Worm (Caenorhabditis elegans) whole organism, young adult: Measurements from ENCODE around the gene W07E11.1.
A peak's percentile ranks its signal among the peaks of the same experiment; 100 is the strongest.

Source experiments
- C06A6.2 ChIP-seq: fragments of 200-800 bp; sonication (Bioruptor generic); conservative IDR thresholded peaks from 2 replicates; pipeline ENCODE4 v1.3.6; 2022; ENCODE audit warnings: missing genetic modification characterization, missing compliant biosample characterization
- F10E7.11 ChIP-seq: sonication (generic microtip); optimal IDR thresholded peaks from 2 replicates; lab custom pipeline; 2017; ENCODE audit warnings: mild to moderate bottlenecking, missing genetic modification characterization, moderate library complexity, missing compliant biosample characterization
- F22D6.2 ChIP-seq: sonication (generic microtip); optimal IDR thresholded peaks from 2 replicates; lab custom pipeline; 2016; ENCODE audit warnings: mild to moderate bottlenecking, missing genetic modification characterization, missing compliant biosample characterization
- F55B11.4 ChIP-seq: sonication (generic microtip); optimal IDR thresholded peaks from 2 replicates; lab custom pipeline; 2016; ENCODE audit warnings: missing compliant biosample characterization, missing genetic modification characterization, borderline replicate concordance; ENCODE audit not compliant: insufficient read depth
- F57C9.4 ChIP-seq: sonication (generic microtip); optimal IDR thresholded peaks from 2 replicates; lab custom pipeline; 2017; ENCODE audit warnings: mild to moderate bottlenecking, missing genetic modification characterization, missing compliant biosample characterization
- T26A5.8 ChIP-seq: sonication (generic microtip); optimal IDR thresholded peaks from 2 replicates; lab custom pipeline; 2016; ENCODE audit warnings: missing genetic modification characterization, missing compliant biosample characterization
- Y53G8AR.9 ChIP-seq: fragments of 200-800 bp; sonication (Bioruptor generic); conservative IDR thresholded peaks from 2 replicates; pipeline ENCODE4 v1.3.6; 2022; ENCODE audit warnings: missing genetic modification reagents, missing genetic modification characterization, missing compliant biosample characterization
- Y56A3A.18 ChIP-seq: fragments of 200-800 bp; sonication (Bioruptor generic); IDR thresholded peaks from 2 replicates; pipeline ENCODE4 v1.3.6; 2022; ENCODE audit warnings: missing genetic modification reagents, missing genetic modification characterization, missing compliant biosample characterization
- Y79H2A.3 ChIP-seq: fragments of 200-800 bp; sonication (Bioruptor generic); conservative IDR thresholded peaks from 2 replicates; pipeline ENCODE4 v1.3.6; 2022; ENCODE audit warnings: missing genetic modification reagents, missing genetic modification characterization, missing compliant biosample characterization
- ZK185.1 ChIP-seq: sonication (generic microtip); optimal IDR thresholded peaks from 2 replicates; lab custom pipeline; 2016; ENCODE audit warnings: mild to moderate bottlenecking, missing genetic modification characterization, missing compliant biosample characterization; ENCODE audit not compliant: poor library complexity, severe bottlenecking
- aptf-3 ChIP-seq: fragments of 200-800 bp; sonication (Bioruptor generic); IDR thresholded peaks from 2 replicates; pipeline ENCODE4 v1.3.6; 2022; ENCODE audit warnings: missing genetic modification characterization, missing compliant biosample characterization
- attf-6 ChIP-seq: fragments of 200-800 bp; sonication (Bioruptor generic); IDR thresholded peaks from 2 replicates; pipeline ENCODE4 v1.3.6; 2022; ENCODE audit warnings: missing genetic modification reagents, missing genetic modification characterization, missing compliant biosample characterization
- bed-1 ChIP-seq: fragments of 200-800 bp; sonication (Bioruptor generic); IDR thresholded peaks from 2 replicates; pipeline ENCODE4 v1.3.6; 2022; ENCODE audit warnings: missing genetic modification reagents, missing genetic modification characterization, missing compliant biosample characterization
- bed-2 ChIP-seq: fragments of 200-800 bp; sonication (Bioruptor generic); IDR thresholded peaks from 2 replicates; pipeline ENCODE4 v1.3.6; 2022; ENCODE audit warnings: missing genetic modification reagents, missing genetic modification characterization, missing compliant biosample characterization
- ccch-3 ChIP-seq: fragments of 200-800 bp; sonication (Bioruptor generic); optimal IDR thresholded peaks from 2 replicates; lab custom pipeline; 2018; ENCODE audit warnings: mild to moderate bottlenecking, missing genetic modification characterization, missing compliant biosample characterization
- cebp-1 ChIP-seq, 2 experiments: fragments of 200-800 bp in 1 of 2; sonication (Bioruptor generic) in 1 of 2; sonication (generic microtip) in 1 of 2; IDR thresholded peaks in 1 of 2; optimal IDR thresholded peaks in 1 of 2; 2 replicates each; pipeline versions ENCODE4 v1.3.6 to Lab custom; 2017 to 2022; ENCODE audit warnings: missing compliant biosample characterization in 2 of 2, missing genetic modification characterization in 2 of 2, mild to moderate bottlenecking in 1 of 2, missing genetic modification reagents in 1 of 2, moderate library complexity in 1 of 2
- ceh-58 ChIP-seq: fragments of 200-800 bp; sonication (Bioruptor generic); IDR thresholded peaks from 2 replicates; pipeline ENCODE4 v1.3.6; 2022; ENCODE audit warnings: missing genetic modification characterization, missing compliant biosample characterization
- ceh-79 ChIP-seq: sonication (generic microtip); optimal IDR thresholded peaks from 2 replicates; lab custom pipeline; 2017; ENCODE audit warnings: mild to moderate bottlenecking, missing genetic modification characterization, missing compliant biosample characterization
- dpff-1 ChIP-seq: sonication (generic microtip); optimal IDR thresholded peaks from 2 replicates; lab custom pipeline; 2017; ENCODE audit warnings: mild to moderate bottlenecking, missing genetic modification characterization, missing compliant biosample characterization
- dpl-1 ChIP-seq: fragments of 150-350 bp; optimal IDR thresholded peaks from 2 replicates; lab custom pipeline; 2014; ENCODE audit warnings: missing biosample characterization, missing genetic modification reagents, missing genetic modification characterization
- ets-4 ChIP-seq: fragments of 200-800 bp; sonication (Bioruptor generic); optimal IDR thresholded peaks from 2 replicates; lab custom pipeline; 2018; ENCODE audit warnings: mild to moderate bottlenecking, missing genetic modification characterization, missing compliant biosample characterization
- gei-17 ChIP-seq: fragments of 200-800 bp; sonication (Bioruptor generic); optimal IDR thresholded peaks from 2 replicates; lab custom pipeline; 2018; ENCODE audit warnings: mild to moderate bottlenecking, missing genetic modification characterization, missing compliant biosample characterization
- hsf-1 ChIP-seq: fragments of 200-800 bp; sonication (Bioruptor generic); IDR thresholded peaks from 2 replicates; pipeline ENCODE4 v1.3.6; 2022; ENCODE audit warnings: missing genetic modification reagents, missing genetic modification characterization, missing compliant biosample characterization
- lin-26 ChIP-seq: fragments of 200-800 bp; sonication (Bioruptor generic); IDR thresholded peaks from 2 replicates; pipeline ENCODE4 v1.3.6; 2022; ENCODE audit warnings: missing genetic modification reagents, missing genetic modification characterization, missing compliant biosample characterization
- lir-1 ChIP-seq: fragments of 200-800 bp; sonication (Bioruptor generic); conservative IDR thresholded peaks from 2 replicates; pipeline ENCODE4 v1.3.6; 2022; ENCODE audit warnings: missing genetic modification reagents, missing genetic modification characterization, missing compliant biosample characterization
- lsl-1 ChIP-seq: fragments of 200-800 bp; sonication (Bioruptor generic); optimal IDR thresholded peaks from 2 replicates; lab custom pipeline; 2018; ENCODE audit warnings: mild to moderate bottlenecking, missing genetic modification characterization, moderate library complexity, missing compliant biosample characterization
- madf-6 ChIP-seq: fragments of 200-800 bp; sonication (Bioruptor generic); IDR thresholded peaks from 2 replicates; pipeline ENCODE4 v1.3.6; 2022; ENCODE audit warnings: missing genetic modification reagents, missing genetic modification characterization, missing compliant biosample characterization
- mcd-1 ChIP-seq: fragments of 200-800 bp; sonication (Bioruptor generic); IDR thresholded peaks from 2 replicates; pipeline ENCODE4 v1.3.6; 2022; ENCODE audit warnings: missing genetic modification reagents, missing genetic modification characterization, missing compliant biosample characterization
- mel-28 ChIP-seq: sonication (generic microtip); optimal IDR thresholded peaks from 2 replicates; lab custom pipeline; 2016; ENCODE audit warnings: borderline replicate concordance, mild to moderate bottlenecking, missing genetic modification characterization, missing compliant biosample characterization
- mxl-1 ChIP-seq: sonication (generic microtip); optimal IDR thresholded peaks from 2 replicates; lab custom pipeline; 2016; ENCODE audit warnings: missing genetic modification characterization, missing compliant biosample characterization
- nfya-2 ChIP-seq: fragments of 200-800 bp; sonication (Bioruptor generic); IDR thresholded peaks from 2 replicates; pipeline ENCODE4 v1.3.6; 2022; ENCODE audit warnings: missing genetic modification reagents, missing genetic modification characterization, missing compliant biosample characterization
- nfyb-1 ChIP-seq: fragments of 200-800 bp; sonication (Bioruptor generic); IDR thresholded peaks from 2 replicates; pipeline ENCODE4 v1.3.6; 2022; ENCODE audit warnings: missing genetic modification reagents, missing genetic modification characterization, missing compliant biosample characterization
- nhr-120 ChIP-seq: fragments of 200-800 bp; sonication (Bioruptor generic); IDR thresholded peaks from 2 replicates; pipeline ENCODE4 v1.3.6; 2022; ENCODE audit warnings: missing genetic modification characterization, missing compliant biosample characterization
- nhr-80 ChIP-seq: sonication (generic microtip); optimal IDR thresholded peaks from 2 replicates; lab custom pipeline; 2016; ENCODE audit warnings: missing genetic modification characterization, missing compliant biosample characterization
- pbrm-1 ChIP-seq: fragments of 200-800 bp; sonication (Bioruptor generic); IDR thresholded peaks from 2 replicates; pipeline ENCODE4 v1.3.6; 2022; ENCODE audit warnings: missing genetic modification reagents, missing genetic modification characterization, missing compliant biosample characterization
- rcor-1 ChIP-seq: fragments of 200-800 bp; sonication (Bioruptor generic); IDR thresholded peaks from 2 replicates; pipeline ENCODE4 v1.3.6; 2022; ENCODE audit warnings: missing genetic modification reagents, missing genetic modification characterization, missing compliant biosample characterization
- rpc-1 ChIP-seq, 2 experiments: fragments of 150-350 bp in 1 of 2; sonication (generic microtip) in 1 of 2; optimal IDR thresholded peaks; 2 replicates each; lab custom pipeline; 2014 to 2018; ENCODE audit warnings: missing biosample characterization in 1 of 2, missing genetic modification characterization in 1 of 2, missing genetic modification reagents in 1 of 2, missing genotype in 1 of 2
- snpc-4 ChIP-seq, 5 experiments: fragments of 150-350 bp in 1 of 5; sonication (generic microtip) in 4 of 5; optimal IDR thresholded peaks; 2 replicates each; lab custom pipeline; 2014 to 2018; ENCODE audit warnings: missing genetic modification characterization in 5 of 5, missing biosample characterization in 3 of 5, antibody characterized with exemption in 2 of 5, mild to moderate bottlenecking in 2 of 5, missing compliant biosample characterization in 2 of 5, missing genotype in 2 of 5, moderate library complexity in 2 of 5, missing genetic modification reagents in 1 of 5
- tbp1 ChIP-seq: fragments of 200-800 bp; sonication (Bioruptor generic); optimal IDR thresholded peaks from 2 replicates; lab custom pipeline; 2018; ENCODE audit warnings: mild to moderate bottlenecking, missing genetic modification characterization, missing compliant biosample characterization
- tbx-9 ChIP-seq: sonication (generic microtip); optimal IDR thresholded peaks from 2 replicates; lab custom pipeline; 2016; ENCODE audit warnings: borderline replicate concordance, missing genetic modification characterization, inconsistent platforms, missing compliant biosample characterization
- tlf-1 ChIP-seq: fragments of 200-800 bp; sonication (Bioruptor generic); optimal IDR thresholded peaks from 2 replicates; lab custom pipeline; 2018; ENCODE audit warnings: mild to moderate bottlenecking, missing genetic modification characterization, missing compliant biosample characterization
- ztf-25 ChIP-seq: fragments of 200-800 bp; sonication (Bioruptor generic); IDR thresholded peaks from 2 replicates; pipeline ENCODE4 v1.3.6; 2022; ENCODE audit warnings: missing genetic modification reagents, missing genetic modification characterization, missing compliant biosample characterization
- ztf-6 ChIP-seq: fragments of 200-800 bp; sonication (Bioruptor generic); IDR thresholded peaks from 2 replicates; pipeline ENCODE4 v1.3.6; 2022; ENCODE audit warnings: missing genetic modification reagents, missing genetic modification characterization, missing compliant biosample characterization

W07E11.1 gene

ce11 chrX:10147236-10147635 is 62.8 kb downstream of the W07E11.1 start:
- TF ChIP-seq bed-1 (GFP tag; lab: Robert Waterston, UW): no peak
- 0 out of 2 replicates have a peak, but pooled peaks have one; percentile 5 for TF ChIP-seq Y53G8AR.9 (GFP tag; lab: Robert Waterston, UW)

ce11 chrX:10148235-10148872 is 63.9 kb downstream of the W07E11.1 start:
- TF ChIP-seq lir-1 (GFP tag; lab: Robert Waterston, UW) (no peak), ztf-25 (GFP tag; lab: Robert Waterston, UW) (0 out of 2 replicates have a peak, but pooled peaks have one; percentile 61), ceh-58 (GFP tag; lab: Robert Waterston, UW) (no peak), nfya-2 (no peak), attf-6 (GFP tag; lab: Robert Waterston, UW) (0 out of 2 replicates have a peak, but pooled peaks have one; percentile 36), ceh-79 (tag; lab: Kevin White, UChicago) (peak; percentile 1), bed-1 (GFP tag; lab: Robert Waterston, UW) (0 out of 2 replicates have a peak, but pooled peaks have one; percentile 33), rpc-1 (optimal IDR thresholded peaks at IDR 0.05; lab: Kevin White, UChicago) (peak; percentile 87), rpc-1 (tag; optimal IDR thresholded peaks at IDR 0.05; lab: Kevin White, UChicago) (peak; percentile 98), dpff-1 (no peak), nfyb-1 (peak; percentile 74; the same call in 1 of the 2 replicates), gei-17 (GFP tag; lab: Kevin White, UChicago) (no peak), T26A5.8 (tag; lab: Kevin White, UChicago) (no peak), C06A6.2 (GFP tag; lab: Robert Waterston, UW) (0 out of 2 replicates have a peak, but pooled peaks have one; percentile 10), mxl-1 (tag; lab: Kevin White, UChicago) (peak; percentile 69), madf-6 (peak; percentile 63; the same call in 1 of the 2 replicates), ztf-6 (no peak), dpl-1 (no peak), rcor-1 (peak; percentile 52; the same call in 1 of the 2 replicates), F10E7.11 (tag; lab: Kevin White, UChicago) (no peak), F55B11.4 (tag; lab: Kevin White, UChicago) (no peak), ZK185.1 (tag; lab: Kevin White, UChicago) (peak; percentile 77), lin-26 (peak; percentile 93), F57C9.4 (tag; lab: Kevin White, UChicago) (no peak), nhr-120 (GFP tag; lab: Robert Waterston, UW) (no peak), nhr-80 (tag; lab: Kevin White, UChicago) (peak; percentile 23), cebp-1 (GFP tag; IDR thresholded peaks at IDR 0.05; lab: Robert Waterston, UW) (no peak), cebp-1 (tag; optimal IDR thresholded peaks at IDR 0.05; lab: Kevin White, UChicago) (peak; percentile 32), tbx-9 (tag; lab: Kevin White, UChicago) (no peak), Y56A3A.18 (GFP tag; lab: Robert Waterston, UW) (peak; percentile 82; the same call in 1 of the 2 replicates), snpc-4 (GFP tag; optimal IDR thresholded peaks at IDR 0.05; lab: Kevin White, UChicago) (peak; percentile 78), snpc-4 (tag; optimal IDR thresholded peaks at IDR 0.05; lab: Kevin White, UChicago) (peak in 3 of 4 experiments; percentile 23 to 77 (median 38)), Y79H2A.3 (GFP tag; lab: Robert Waterston, UW) (no peak), pbrm-1 (GFP tag; lab: Robert Waterston, UW) (peak; percentile 85), tbp1 (GFP tag; lab: Kevin White, UChicago) (peak; percentile 90), ccch-3 (GFP tag; lab: Kevin White, UChicago) (no peak), aptf-3 (GFP tag; lab: Robert Waterston, UW) (no peak), tlf-1 (GFP tag; lab: Kevin White, UChicago) (no peak), mcd-1 (GFP tag; lab: Robert Waterston, UW) (0 out of 2 replicates have a peak, but pooled peaks have one; percentile 3), ets-4 (GFP tag; lab: Kevin White, UChicago) (no peak), bed-2 (no peak), F22D6.2 (no peak), hsf-1 (peak; percentile 56; the same call in 1 of the 2 replicates), lsl-1 (GFP tag; lab: Kevin White, UChicago) (peak; percentile 18), mel-28 (tag; lab: Kevin White, UChicago) (no peak)
